Worm (Caenorhabditis elegans): Measurements from ENCODE around the gene F27B3.6.
A peak's percentile ranks its signal among the peaks of the same experiment; 100 is the strongest.

F27B3.6 gene

ce11 chrIII:6606641-6607040 is 28.2 kb upstream of the F27B3.6 start:
- TF ChIP-seq blmp-1 (tag; optimal IDR thresholded peaks at IDR 0.05) (no peak), drap-1 (GFP tag; optimal IDR thresholded peaks at IDR 0.05) (no peak), lin-32 (GFP tag; optimal IDR thresholded peaks at IDR 0.05) (no peak), sem-2 (GFP tag; optimal IDR thresholded peaks at IDR 0.05) (no peak), hlh-1 (tag; optimal IDR thresholded peaks at IDR 0.05) (no peak), pha-4 (tag; optimal IDR thresholded peaks at IDR 0.05) (no peak), cnd-1 (tag; optimal IDR thresholded peaks at IDR 0.05) (no peak), mep-1 (tag; optimal IDR thresholded peaks at IDR 0.05) (no peak), lin-13 (tag; optimal IDR thresholded peaks at IDR 0.05) (no peak), ceh-39 (tag; optimal IDR thresholded peaks at IDR 0.05) (no peak), ham-2 (GFP tag; optimal IDR thresholded peaks at IDR 0.05) (no peak), bed-3 (GFP tag; optimal IDR thresholded peaks at IDR 0.05) (no peak), mab-5 (tag; optimal IDR thresholded peaks at IDR 0.05) (no peak)

- TF ChIP-seq mls-2 (tag; optimal IDR thresholded peaks at IDR 0.05), result no peak
- peak; percentile 75 for TF ChIP-seq ces-1 (GFP tag; optimal IDR thresholded peaks at IDR 0.05)
- no peak for TF ChIP-seq drap-1 (GFP tag; optimal IDR thresholded peaks at IDR 0.05)
- peak; percentile 83 for TF ChIP-seq hlh-1 (tag; optimal IDR thresholded peaks at IDR 0.05)
- peak; percentile 6 for TF ChIP-seq ceh-39 (tag; optimal IDR thresholded peaks at IDR 0.05)
- peak; percentile 18 for TF ChIP-seq unc-62 (GFP tag; optimal IDR thresholded peaks at IDR 0.05)
- no peak for TF ChIP-seq ceh-83 (GFP tag; optimal IDR thresholded peaks at IDR 0.05)
- no peak for TF ChIP-seq ham-2 (GFP tag; optimal IDR thresholded peaks at IDR 0.05)
These were observed 27.6 kb upstream of the F27B3.6 start for ce11 chrIII:6606022-6606467.

- TF ChIP-seq unc-39 (tag; optimal IDR thresholded peaks at IDR 0.05) (no peak), ceh-39 (tag; optimal IDR thresholded peaks at IDR 0.05) (no peak), blmp-1 (tag; optimal IDR thresholded peaks at IDR 0.05) (no peak), sem-2 (GFP tag; optimal IDR thresholded peaks at IDR 0.05) (no peak), ceh-83 (GFP tag; optimal IDR thresholded peaks at IDR 0.05) (no peak), lsy-2 (tag; optimal IDR thresholded peaks at IDR 0.05) (no peak), nhr-28 (tag; optimal IDR thresholded peaks at IDR 0.05) (no peak), M03D4.4 (tag; optimal IDR thresholded peaks at IDR 0.05) (no peak), ces-1 (GFP tag; optimal IDR thresholded peaks at IDR 0.05) (peak; percentile 4), mab-5 (tag; optimal IDR thresholded peaks at IDR 0.05) (no peak), flh-1 (GFP tag; optimal IDR thresholded peaks at IDR 0.05) (no peak), nhr-76 (tag; optimal IDR thresholded peaks at IDR 0.05) (no peak), lin-32 (GFP tag; optimal IDR thresholded peaks at IDR 0.05) (peak; percentile 98), mls-2 (tag; optimal IDR thresholded peaks at IDR 0.05) (peak; percentile 53), tbx-8 (GFP tag; optimal IDR thresholded peaks at IDR 0.05) (no peak), elt-3 (tag; optimal IDR thresholded peaks at IDR 0.05) (no peak), snpc-4 (tag; optimal IDR thresholded peaks at IDR 0.05) (no peak), ceh-43 (GFP tag; optimal IDR thresholded peaks at IDR 0.05) (no peak), pha-4 (tag; optimal IDR thresholded peaks at IDR 0.05) (no peak), unc-62 (GFP tag; optimal IDR thresholded peaks at IDR 0.05) (peak; percentile 39), ham-2 (GFP tag; optimal IDR thresholded peaks at IDR 0.05) (no peak), cnd-1 (tag; optimal IDR thresholded peaks at IDR 0.05) (peak; percentile 96), bed-3 (GFP tag; optimal IDR thresholded peaks at IDR 0.05) (no peak), nhr-2 (tag; optimal IDR thresholded peaks at IDR 0.05) (peak; percentile 56), elt-1 (tag; optimal IDR thresholded peaks at IDR 0.05; ENCODE audit: borderline replicate concordance, insufficient read depth) (peak; percentile 88), hlh-1 (tag; optimal IDR thresholded peaks at IDR 0.05) (peak; percentile 25), unc-120 (tag; optimal IDR thresholded peaks at IDR 0.05; ENCODE audit: poor library complexity, severe bottlenecking) (no peak), mep-1 (tag; optimal IDR thresholded peaks at IDR 0.05) (no peak), sptf-1 (tag; optimal IDR thresholded peaks at IDR 0.05) (no peak), nhr-12 (tag; optimal IDR thresholded peaks at IDR 0.05) (no peak), ztf-11 (tag; optimal IDR thresholded peaks at IDR 0.05) (no peak), nhr-237 (tag; optimal IDR thresholded peaks at IDR 0.05) (no peak), zip-8 (tag; optimal IDR thresholded peaks at IDR 0.05) (no peak), drap-1 (GFP tag; optimal IDR thresholded peaks at IDR 0.05) (no peak), lin-13 (tag; optimal IDR thresholded peaks at IDR 0.05) (peak; percentile 9)
These were observed 27.1 kb upstream of the F27B3.6 start for ce11 chrIII:6605442-6605992.

Data from whole organism, mixed stage, embryonic.